Worm (Caenorhabditis elegans) whole organism, L1 larva: ENCODE measurements around the gene trpl-2.

Source experiments
- ama-1 ChIP-seq: fragments of 150-350 bp; optimal IDR thresholded peaks from 2 replicates; lab custom pipeline; 2014
- lsy-2 ChIP-seq, 2 experiments: fragments of 150-350 bp; optimal IDR thresholded peaks; 2 replicates each; lab custom pipeline; 2014; ENCODE audit warnings: missing biosample characterization in 2 of 2, missing genetic modification characterization in 2 of 2
- pqm-1 ChIP-seq: sonication (generic microtip); optimal IDR thresholded peaks from 3 replicates; lab custom pipeline; 2017; ENCODE audit warnings: missing biosample characterization, missing genetic modification characterization

- TF ChIP-seq pqm-1 (tag; lab: Kevin White, UChicago) (no peak), ama-1 (no peak), lsy-2 (tag; optimal IDR thresholded peaks at IDR 0.05; lab: Kevin White, UChicago) (no peak)
Observed at ce11 chrIV:4291174-4291573, 35.3 kb upstream of the trpl-2 start, which contains the start of gene F15E6.4.
